Fruit fly (Drosophila melanogaster) whole organism, embryonic: ENCODE data around the gene Wdr33.
A peak's percentile ranks its signal among the peaks of the same experiment; 100 is the strongest.

ENCODE experiments used
- Abd-B ChIP-seq: fragments of 200-800 bp; sonication (Bioruptor generic); optimal IDR thresholded peaks from 2 replicates; lab custom pipeline; 2018; ENCODE audit warnings: missing biosample characterization, mild to moderate bottlenecking, missing genetic modification characterization, moderate library complexity
- Bgb ChIP-seq: fragments of 200-800 bp; sonication (Bioruptor generic); IDR thresholded peaks from 2 replicates; pipeline ENCODE4 v1.3.6; 2022; ENCODE audit warnings: missing biosample characterization, missing genetic modification characterization; ENCODE audit not compliant: partially characterized antibody
- CG10654 ChIP-seq: fragments of 200-800 bp; sonication (Bioruptor generic); optimal IDR thresholded peaks from 2 replicates; lab custom pipeline; 2016; ENCODE audit warnings: missing biosample characterization, missing genetic modification characterization
- CG11456 ChIP-seq: fragments of 200-800 bp; sonication (Bioruptor generic); IDR thresholded peaks from 3 replicates; pipeline ENCODE4 v1.3.6; 2022; ENCODE audit warnings: missing biosample characterization, missing genetic modification characterization
- CG12104 ChIP-seq: fragments of 200-800 bp; sonication (Bioruptor generic); optimal IDR thresholded peaks from 3 replicates; lab custom pipeline; 2016; ENCODE audit warnings: missing biosample characterization, missing genetic modification characterization
- CG12155 ChIP-seq: fragments of 200-800 bp; sonication (Bioruptor generic); optimal IDR thresholded peaks from 3 replicates; lab custom pipeline; 2016; ENCODE audit warnings: missing biosample characterization, missing genetic modification characterization
- CG14667 ChIP-seq: fragments of 200-800 bp; sonication (Bioruptor generic); IDR thresholded peaks from 2 replicates; pipeline ENCODE4 v1.3.6; 2022; ENCODE audit warnings: missing biosample characterization, missing genetic modification characterization
- CG17359 ChIP-seq: fragments of 200-800 bp; sonication (Bioruptor generic); optimal IDR thresholded peaks from 3 replicates; lab custom pipeline; 2018; ENCODE audit warnings: missing biosample characterization, mild to moderate bottlenecking, missing genetic modification characterization, moderate library complexity
- CG17912 ChIP-seq: fragments of 200-800 bp; sonication (Bioruptor generic); optimal IDR thresholded peaks from 2 replicates; lab custom pipeline; 2018; ENCODE audit warnings: missing biosample characterization, mild to moderate bottlenecking, missing genetic modification characterization
- CG34224 ChIP-seq: fragments of 200-800 bp; sonication (Bioruptor generic); IDR thresholded peaks from 3 replicates; pipeline ENCODE4 v1.3.6; 2022; ENCODE audit warnings: missing biosample characterization, missing genetic modification characterization; ENCODE audit not compliant: partially characterized antibody
- CG3726 ChIP-seq: fragments of 200-800 bp; sonication (Bioruptor generic); IDR thresholded peaks from 3 replicates; pipeline ENCODE4, ENCODE4 v1.3.6; 2022; ENCODE audit warnings: missing biosample characterization, missing genetic modification characterization
- CG4424 ChIP-seq: fragments of 200-800 bp; sonication (Bioruptor generic); optimal IDR thresholded peaks from 3 replicates; lab custom pipeline; 2016; ENCODE audit warnings: missing biosample characterization, missing genetic modification characterization
- CG4707 ChIP-seq: fragments of 200-800 bp; sonication (Bioruptor generic); optimal IDR thresholded peaks from 2 replicates; lab custom pipeline; 2018; ENCODE audit warnings: missing biosample characterization, mild to moderate bottlenecking, missing genetic modification characterization, moderate library complexity
- CG6765 ChIP-seq: fragments of 200-800 bp; sonication (Bioruptor generic); optimal IDR thresholded peaks from 3 replicates; lab custom pipeline; 2017; ENCODE audit warnings: missing biosample characterization, mild to moderate bottlenecking, missing genetic modification characterization
- CG6813 ChIP-seq: fragments of 200-800 bp; sonication (Bioruptor generic); optimal IDR thresholded peaks from 2 replicates; lab custom pipeline; 2017; ENCODE audit warnings: missing biosample characterization, missing genetic modification characterization, mild to moderate bottlenecking, moderate library complexity, missing genetic modification reagents
- CG7556 ChIP-seq: fragments of 200-800 bp; sonication (Bioruptor generic); optimal IDR thresholded peaks from 2 replicates; lab custom pipeline; 2017; ENCODE audit warnings: missing biosample characterization, mild to moderate bottlenecking, missing genetic modification characterization
- CG7786 ChIP-seq: fragments of 200-800 bp; sonication (Bioruptor generic); optimal IDR thresholded peaks from 2 replicates; lab custom pipeline; 2016; ENCODE audit warnings: missing biosample characterization, missing genetic modification characterization
- CG8388 ChIP-seq: fragments of 200-800 bp; sonication (Bioruptor generic); optimal IDR thresholded peaks from 2 replicates; lab custom pipeline; 2019; ENCODE audit warnings: missing biosample characterization, mild to moderate bottlenecking, missing genetic modification characterization, moderate library complexity
- Dbx ChIP-seq: fragments of 200-800 bp; sonication (Bioruptor generic); IDR thresholded peaks from 3 replicates; pipeline ENCODE4 v1.3.6; 2022; ENCODE audit warnings: missing biosample characterization, missing genetic modification characterization
- Dref ChIP-seq: fragments of 200-800 bp; sonication (Bioruptor generic); IDR thresholded peaks from 2 replicates; pipeline ENCODE4 v1.3.6; 2022; ENCODE audit warnings: missing biosample characterization, missing genetic modification characterization
- E2f2 ChIP-seq: fragments of 200-800 bp; sonication (Bioruptor generic); IDR thresholded peaks from 2 replicates; pipeline ENCODE4 v1.3.6; 2022; ENCODE audit warnings: missing biosample characterization, missing genetic modification characterization
- Gsc ChIP-seq: fragments of 200-800 bp; sonication (Bioruptor generic); IDR thresholded peaks from 2 replicates; pipeline ENCODE4 v1.3.6; 2022; ENCODE audit warnings: missing biosample characterization, missing genetic modification characterization
- Gug ChIP-seq: fragments of 200-800 bp; sonication (Bioruptor generic); IDR thresholded peaks from 4 replicates; pipeline ENCODE4 v1.3.6; 2022; ENCODE audit warnings: missing biosample characterization, missing genetic modification characterization
- HHEX ChIP-seq: fragments of 200-800 bp; sonication (Bioruptor generic); optimal IDR thresholded peaks from 3 replicates; lab custom pipeline; 2017; ENCODE audit warnings: missing biosample characterization, mild to moderate bottlenecking, missing genetic modification characterization, missing genetic modification reagents
- HmgD ChIP-seq: fragments of 200-800 bp; sonication (Bioruptor generic); optimal IDR thresholded peaks from 3 replicates; lab custom pipeline; 2016; ENCODE audit warnings: missing biosample characterization, missing genetic modification characterization
- Hsf ChIP-seq: fragments of 200-800 bp; sonication (Bioruptor generic); optimal IDR thresholded peaks from 3 replicates; lab custom pipeline; 2016; ENCODE audit warnings: missing biosample characterization, missing genetic modification characterization
- Max ChIP-seq: fragments of 200-800 bp; sonication (Bioruptor generic); optimal IDR thresholded peaks from 2 replicates; lab custom pipeline; 2016; ENCODE audit warnings: missing biosample characterization, mild to moderate bottlenecking, missing genetic modification characterization
- NFAT ChIP-seq: fragments of 200-800 bp; sonication (Bioruptor generic); IDR thresholded peaks from 2 replicates; pipeline ENCODE4 v1.3.6; 2022; ENCODE audit warnings: missing biosample characterization, missing genetic modification characterization
- Spps ChIP-seq: fragments of 200-800 bp; sonication (Bioruptor generic); optimal IDR thresholded peaks from 2 replicates; lab custom pipeline; 2018; ENCODE audit warnings: missing biosample characterization, mild to moderate bottlenecking, missing genetic modification characterization
- al ChIP-seq: fragments of 200-800 bp; sonication (Bioruptor generic); IDR thresholded peaks from 2 replicates; pipeline ENCODE4 v1.3.6; 2022; ENCODE audit warnings: missing biosample characterization, missing genetic modification characterization
- aop ChIP-seq: fragments of 200-800 bp; sonication (Bioruptor generic); IDR thresholded peaks from 2 replicates; pipeline ENCODE4 v1.3.6; 2022; ENCODE audit warnings: missing biosample characterization, missing genetic modification characterization
- ap ChIP-seq: fragments of 200-800 bp; sonication (Bioruptor generic); IDR thresholded peaks from 2 replicates; pipeline ENCODE4 v1.3.6; 2022; ENCODE audit warnings: missing biosample characterization, missing genetic modification characterization
- bigmax ChIP-seq: fragments of 200-800 bp; sonication (Bioruptor generic); optimal IDR thresholded peaks from 2 replicates; lab custom pipeline; 2018; ENCODE audit warnings: missing biosample characterization, mild to moderate bottlenecking, missing genetic modification characterization
- cas ChIP-seq: fragments of 200-800 bp; sonication (Bioruptor generic); IDR thresholded peaks from 2 replicates; pipeline ENCODE4 v1.3.6; 2022; ENCODE audit warnings: missing biosample characterization, missing genetic modification characterization
- crc ChIP-seq: fragments of 200-800 bp; sonication (Bioruptor generic); optimal IDR thresholded peaks from 2 replicates; lab custom pipeline; 2016; ENCODE audit warnings: missing biosample characterization, missing genetic modification characterization
- dm ChIP-seq: fragments of 200-800 bp; sonication (Bioruptor generic); optimal IDR thresholded peaks from 3 replicates; lab custom pipeline; 2016; ENCODE audit warnings: missing biosample characterization, missing genetic modification characterization
- dmrt99B ChIP-seq: fragments of 200-800 bp; sonication (Bioruptor generic); optimal IDR thresholded peaks from 2 replicates; lab custom pipeline; 2018; ENCODE audit warnings: missing biosample characterization, mild to moderate bottlenecking, missing genetic modification characterization, moderate library complexity
- gsb ChIP-seq: fragments of 200-800 bp; sonication (Bioruptor generic); IDR thresholded peaks from 2 replicates; pipeline ENCODE4 v1.3.6; 2022; ENCODE audit warnings: missing biosample characterization, missing genetic modification characterization
- knrl ChIP-seq: fragments of 200-800 bp; sonication (Bioruptor generic); IDR thresholded peaks from 3 replicates; pipeline ENCODE4 v1.3.6; 2022; ENCODE audit warnings: missing biosample characterization, missing genetic modification characterization; ENCODE audit not compliant: partially characterized antibody
- luna ChIP-seq: fragments of 200-800 bp; sonication (Bioruptor generic); optimal IDR thresholded peaks from 2 replicates; lab custom pipeline; 2016; ENCODE audit warnings: missing biosample characterization, missing genetic modification characterization
- maf-S ChIP-seq: fragments of 200-800 bp; sonication (Bioruptor generic); optimal IDR thresholded peaks from 2 replicates; lab custom pipeline; 2016; ENCODE audit warnings: missing biosample characterization, missing genetic modification characterization
- nerfin-1 ChIP-seq: fragments of 200-800 bp; sonication (Bioruptor generic); optimal IDR thresholded peaks from 3 replicates; lab custom pipeline; 2019; ENCODE audit warnings: missing biosample characterization, mild to moderate bottlenecking, missing genetic modification characterization, moderate library complexity
- pan ChIP-seq, 4 experiments: fragments of >200 bp in 3 of 4; fragments of 200-800 bp in 1 of 4; sonication (Bioruptor generic) in 1 of 4; optimal IDR thresholded peaks in 3 of 4; IDR thresholded peaks in 1 of 4; 2 replicates each; pipeline versions ENCODE4 v1.3.6 to Lab custom; 2017 to 2022; ENCODE audit warnings: missing biosample characterization in 2 of 4, missing genetic modification characterization in 2 of 4, mixed read lengths in 1 of 4
- rib ChIP-seq: fragments of 200-800 bp; sonication (Bioruptor generic); IDR thresholded peaks from 2 replicates; pipeline ENCODE4 v1.3.6; 2022; ENCODE audit warnings: missing biosample characterization, missing genetic modification characterization
- row ChIP-seq: fragments of 200-800 bp; sonication (Bioruptor generic); IDR thresholded peaks from 3 replicates; pipeline ENCODE4 v1.3.6; 2022; ENCODE audit warnings: missing biosample characterization, missing genetic modification characterization
- run ChIP-seq: fragments of 200-800 bp; sonication (Bioruptor generic); optimal IDR thresholded peaks from 3 replicates; lab custom pipeline; 2018; ENCODE audit warnings: missing biosample characterization, mild to moderate bottlenecking, missing genetic modification characterization
- slou ChIP-seq: fragments of 200-800 bp; sonication (Bioruptor generic); optimal IDR thresholded peaks from 3 replicates; lab custom pipeline; 2016; ENCODE audit warnings: missing biosample characterization, missing genetic modification characterization
- so ChIP-seq: fragments of 200-800 bp; sonication (Bioruptor generic); IDR thresholded peaks from 3 replicates; pipeline ENCODE4 v1.3.6; 2022; ENCODE audit warnings: missing biosample characterization, missing genetic modification characterization
- trem ChIP-seq: fragments of 200-800 bp; optimal IDR thresholded peaks from 3 replicates; lab custom pipeline; 2019; ENCODE audit warnings: missing biosample characterization, mild to moderate bottlenecking, missing genetic modification characterization, moderate library complexity
- yki ChIP-seq: fragments of >200 bp; optimal IDR thresholded peaks from 3 replicates; lab custom pipeline; 2018

Wdr33 gene

dm6 chr3R:5660198-5660893 is at the start of gene Wdr33 (continued):
- no peak for TF ChIP-seq E2f2 (GFP tag; lab: Robert Waterston, UW)
- TF ChIP-seq CG7786 (GFP tag; lab: Kevin White, UChicago): no peak
- TF ChIP-seq cas (GFP tag; lab: Robert Waterston, UW): no peak
- no peak for TF ChIP-seq CG4707 (GFP tag; lab: Kevin White, UChicago)
- TF ChIP-seq gsb (GFP tag; lab: Robert Waterston, UW): no peak
- TF ChIP-seq run (tag; lab: Kevin White, UChicago): no peak
- no peak for TF ChIP-seq HmgD (GFP tag; lab: Kevin White, UChicago)
- TF ChIP-seq rib (GFP tag; lab: Robert Waterston, UW): no peak
- no peak for TF ChIP-seq so
- no peak for TF ChIP-seq bigmax
- TF ChIP-seq CG17912 (GFP tag; lab: Kevin White, UChicago): no peak
- peak; percentile 24 for TF ChIP-seq CG8388
- peak; percentile 62; the same call in 2 of the 3 replicates for TF ChIP-seq row (GFP tag; lab: Robert Waterston, UW)
- peak; percentile 34 for TF ChIP-seq CG7556 (GFP tag; lab: Kevin White, UChicago)
- no peak for TF ChIP-seq pan (optimal IDR thresholded peaks at IDR 0.05; lab: Kevin White, UChicago)
- peak in 1 of 2 experiments; percentile 46 for TF ChIP-seq pan (GFP tag; optimal IDR thresholded peaks at IDR 0.05 in 1 of 2, IDR thresholded peaks at IDR 0.05 in 1 of 2)
- no peak for TF ChIP-seq yki (lab: Kevin White, UChicago)
- no peak for TF ChIP-seq Hsf (GFP tag; lab: Kevin White, UChicago)
- TF ChIP-seq CG12155 (GFP tag; lab: Kevin White, UChicago): peak; percentile 83
- TF ChIP-seq aop: no peak
- TF ChIP-seq al (GFP tag; lab: Robert Waterston, UW): peak; percentile 28; the same call in 1 of the 2 replicates
- peak; percentile 16; the same call in 1 of the 2 replicates for TF ChIP-seq CG14667
- no peak for TF ChIP-seq slou (GFP tag; lab: Kevin White, UChicago)
- TF ChIP-seq Dref (GFP tag; lab: Robert Waterston, UW): peak; percentile 64
- peak; percentile 15 for TF ChIP-seq trem (tag; lab: Kevin White, UChicago)
- TF ChIP-seq knrl (GFP tag; lab: Robert Waterston, UW): peak; percentile 94
- no peak for TF ChIP-seq CG6765
- TF ChIP-seq CG17359: peak; percentile 16
- TF ChIP-seq CG4424 (GFP tag; lab: Kevin White, UChicago): peak; percentile 48
- TF ChIP-seq CG10654 (GFP tag; lab: Kevin White, UChicago): peak; percentile 18
- TF ChIP-seq luna: no peak
- TF ChIP-seq CG12104 (GFP tag; lab: Kevin White, UChicago): peak; percentile 27
- TF ChIP-seq Max (GFP tag; lab: Kevin White, UChicago): no peak
- TF ChIP-seq dmrt99B (tag; lab: Kevin White, UChicago): no peak
- TF ChIP-seq crc (GFP tag; lab: Kevin White, UChicago): no peak
- TF ChIP-seq nerfin-1 (tag; lab: Kevin White, UChicago): no peak
- no peak for TF ChIP-seq Dbx (GFP tag; lab: Robert Waterston, UW)
- peak; percentile 82 for TF ChIP-seq CG34224 (GFP tag; lab: Robert Waterston, UW)
- TF ChIP-seq CG3726 (GFP tag; lab: Robert Waterston, UW): no peak
- no peak for TF ChIP-seq CG6813 (GFP tag; lab: Kevin White, UChicago)
- no peak for TF ChIP-seq HHEX (GFP tag; lab: Kevin White, UChicago)
- TF ChIP-seq Spps (tag; lab: Kevin White, UChicago): no peak
- TF ChIP-seq CG11456 (GFP tag; lab: Robert Waterston, UW): 0 out of 3 replicates have a peak, but pooled peaks have one; percentile 12
- TF ChIP-seq Gug: no peak
- TF ChIP-seq Abd-B (GFP tag; lab: Kevin White, UChicago): peak; percentile 57
- no peak for TF ChIP-seq ap
- TF ChIP-seq dm (GFP tag; lab: Kevin White, UChicago): peak; percentile 6
- no peak for TF ChIP-seq maf-S
- peak; percentile 83 for TF ChIP-seq Bgb (GFP tag; lab: Robert Waterston, UW)
- TF ChIP-seq Gsc (GFP tag; lab: Robert Waterston, UW): no peak
- TF ChIP-seq NFAT (GFP tag; lab: Robert Waterston, UW): 0 out of 2 replicates have a peak, but pooled peaks have one; percentile 8
